Fruit fly (Drosophila melanogaster): ENCODE results near the gene mRpS11.

DNA sequence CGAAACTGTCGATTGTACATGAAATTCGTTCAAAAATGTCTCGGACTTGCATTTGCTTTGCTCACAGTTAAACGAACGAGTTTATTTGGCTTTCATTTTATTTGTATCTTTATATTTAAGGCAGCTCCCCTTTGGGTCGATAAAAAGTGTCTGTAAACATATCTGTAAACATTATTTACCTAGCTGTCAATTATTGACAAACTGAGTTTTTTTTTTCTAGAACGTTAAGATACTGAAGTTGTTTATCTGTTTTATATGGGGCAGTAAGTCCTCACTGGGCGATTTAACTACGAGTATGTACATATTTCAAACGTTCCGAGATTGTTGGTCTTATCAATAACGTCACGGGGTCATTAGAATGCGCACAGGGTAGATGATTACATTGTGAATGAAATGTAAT, 43.1 kb downstream of the mRpS11 start:
- TF ChIP-seq Snoo (tag; optimal IDR thresholded peaks at IDR 0.05) = no peak
- TF ChIP-seq CG4496 (GFP tag; IDR thresholded peaks at IDR 0.05) = no peak
- no peak for TF ChIP-seq CG34367 (tag; optimal IDR thresholded peaks at IDR 0.05)
- TF ChIP-seq Pif1B (GFP tag; optimal IDR thresholded peaks at IDR 0.05) = no peak
- no peak for TF ChIP-seq CG10348 (GFP tag; IDR thresholded peaks at IDR 0.05)
- no peak for TF ChIP-seq CG8159 (tag; optimal IDR thresholded peaks at IDR 0.05)
- TF ChIP-seq Pif1A (GFP tag; optimal IDR thresholded peaks at IDR 0.05) = no peak
- TF ChIP-seq CG8301 (tag; optimal IDR thresholded peaks at IDR 0.05) = no peak
- no peak for TF ChIP-seq Ets98B (GFP tag; IDR thresholded peaks at IDR 0.05)
- no peak for TF ChIP-seq CG12605 (GFP tag; IDR thresholded peaks at IDR 0.05)
- no peak for TF ChIP-seq CG14655 (GFP tag; optimal IDR thresholded peaks at IDR 0.05)
- TF ChIP-seq fd96Ca (GFP tag; IDR thresholded peaks at IDR 0.05) = no peak
- no peak for TF ChIP-seq CG13204 (GFP tag; optimal IDR thresholded peaks at IDR 0.05)
- TF ChIP-seq CG9948 (tag; optimal IDR thresholded peaks at IDR 0.05) = no peak

Data from whole organism, pupa.